Worm (Caenorhabditis elegans) whole organism, L4 larva: Measurements from ENCODE around the gene F26F2.4.

Source experiments
- F10B5.3 ChIP-seq: sonication (generic microtip); optimal IDR thresholded peaks from 2 replicates; lab custom pipeline; 2016; ENCODE audit warnings: mild to moderate bottlenecking, missing genetic modification characterization, missing compliant biosample characterization
- F26F4.8 ChIP-seq: fragments of 200-800 bp; sonication (Bioruptor generic); conservative IDR thresholded peaks from 2 replicates; pipeline ENCODE4 v1.3.6; 2022; ENCODE audit warnings: missing genetic modification characterization, missing compliant biosample characterization
- F44E2.7 ChIP-seq: fragments of 200-800 bp; sonication (Bioruptor generic); IDR thresholded peaks from 2 replicates; pipeline ENCODE4 v2.1.2; 2022; ENCODE audit warnings: missing genetic modification characterization, missing compliant biosample characterization
- R02D3.7 ChIP-seq: fragments of 150-350 bp; sonication (generic microtip); optimal IDR thresholded peaks from 3 replicates; lab custom pipeline; 2014; ENCODE audit warnings: missing biosample characterization, missing genetic modification characterization
- T26A8.4 ChIP-seq: fragments of 200-800 bp; sonication (Bioruptor generic); IDR thresholded peaks from 2 replicates; pipeline ENCODE4 v1.3.6; 2022; ENCODE audit warnings: missing genetic modification characterization, missing compliant biosample characterization
- Y105C5A.15 ChIP-seq: fragments of 200-800 bp; sonication (Bioruptor generic); IDR thresholded peaks from 2 replicates; pipeline ENCODE4 v1.3.6; 2022; ENCODE audit warnings: missing genetic modification characterization, missing compliant biosample characterization
- Y48G9A.11 ChIP-seq: fragments of 200-800 bp; sonication (Bioruptor generic); IDR thresholded peaks from 2 replicates; pipeline ENCODE4 v1.3.6; 2022; ENCODE audit warnings: missing genetic modification reagents, missing genetic modification characterization, missing compliant biosample characterization
- Y5F2A.4 ChIP-seq: fragments of 200-800 bp; sonication (Bioruptor generic); optimal IDR thresholded peaks from 2 replicates; lab custom pipeline; 2018; ENCODE audit warnings: mild to moderate bottlenecking, missing genetic modification characterization, missing compliant biosample characterization
- Y75B8A.6 ChIP-seq: fragments of 200-800 bp; sonication (Bioruptor generic); IDR thresholded peaks from 2 replicates; pipeline ENCODE4 v1.3.6; 2022; ENCODE audit warnings: missing genetic modification reagents, missing genetic modification characterization, missing compliant biosample characterization
- ZK546.5 ChIP-seq, 2 experiments: sonication (generic microtip); optimal IDR thresholded peaks; 2 replicates each; lab custom pipeline; 2017; ENCODE audit warnings: missing biosample characterization in 2 of 2, missing genetic modification characterization in 2 of 2
- aha-1 ChIP-seq: fragments of 150-350 bp; peaks from one replicate; lab custom pipeline; 2014; ENCODE audit warnings: missing biosample characterization, missing genetic modification characterization
- aly-2 ChIP-seq: sonication (generic microtip); optimal IDR thresholded peaks from 2 replicates; lab custom pipeline; 2018; ENCODE audit warnings: missing biosample characterization, missing genetic modification characterization
- ceh-20 ChIP-seq: fragments of 200-800 bp; sonication (Bioruptor generic); IDR thresholded peaks from 2 replicates; pipeline ENCODE4 v1.3.6; 2022; ENCODE audit warnings: missing genetic modification reagents, missing genetic modification characterization, missing compliant biosample characterization
- ceh-32 ChIP-seq: sonication (generic microtip); optimal IDR thresholded peaks from 2 replicates; lab custom pipeline; 2016; ENCODE audit warnings: mild to moderate bottlenecking, missing genetic modification characterization, missing compliant biosample characterization; ENCODE audit not compliant: poor library complexity
- ceh-62 ChIP-seq: sonication (generic microtip); optimal IDR thresholded peaks from 2 replicates; lab custom pipeline; 2017; ENCODE audit warnings: missing biosample characterization, missing genetic modification characterization
- ceh-82 ChIP-seq: sonication (generic microtip); optimal IDR thresholded peaks from 2 replicates; lab custom pipeline; 2017; ENCODE audit warnings: missing biosample characterization, missing genetic modification characterization
- ctbp-1 ChIP-seq: fragments of 200-800 bp; sonication (Bioruptor generic); IDR thresholded peaks from 2 replicates; pipeline ENCODE4 v1.3.6; 2022; ENCODE audit warnings: missing genetic modification reagents, missing genetic modification characterization, missing compliant biosample characterization
- daf-12 ChIP-seq: fragments of 150-350 bp; optimal IDR thresholded peaks from 2 replicates; lab custom pipeline; 2014; ENCODE audit warnings: missing biosample characterization, missing genetic modification reagents, missing genetic modification characterization
- daf-16 ChIP-seq, 3 experiments: sonication (generic microtip); optimal IDR thresholded peaks; 2 replicates each; lab custom pipeline; 2016 to 2017; ENCODE audit warnings: missing genetic modification characterization in 3 of 3, missing genetic modification reagents in 3 of 3, mild to moderate bottlenecking in 2 of 3, missing compliant biosample characterization in 2 of 3, missing biosample characterization in 1 of 3, moderate library complexity in 1 of 3
- daf-19 ChIP-seq: fragments of 200-800 bp; sonication (Bioruptor generic); conservative IDR thresholded peaks from 2 replicates; pipeline ENCODE4 v1.3.6; 2022; ENCODE audit warnings: missing genetic modification characterization, missing compliant biosample characterization
- dmd-8 ChIP-seq: fragments of 200-800 bp; sonication (Bioruptor generic); IDR thresholded peaks from 2 replicates; pipeline ENCODE4 v1.3.6; 2022; ENCODE audit warnings: missing genetic modification characterization, missing compliant biosample characterization
- egl-27 ChIP-seq: sonication (generic microtip); optimal IDR thresholded peaks from 3 replicates; lab custom pipeline; 2017; ENCODE audit warnings: missing biosample characterization, missing genetic modification reagents, missing genetic modification characterization
- hif-1 ChIP-seq, 2 experiments: sonication (generic microtip); optimal IDR thresholded peaks; 2 replicates each; lab custom pipeline; 2016 to 2017; ENCODE audit warnings: missing compliant biosample characterization in 2 of 2, missing genetic modification characterization in 2 of 2, missing genetic modification reagents in 2 of 2, missing genotype in 2 of 2, mild to moderate bottlenecking in 1 of 2
- hlh-11 ChIP-seq: fragments of 200-800 bp; sonication (Bioruptor generic); optimal IDR thresholded peaks from 2 replicates; lab custom pipeline; 2018; ENCODE audit warnings: mild to moderate bottlenecking, missing genetic modification characterization, missing compliant biosample characterization
- hlh-30 ChIP-seq: sonication (generic microtip); optimal IDR thresholded peaks from 2 replicates; lab custom pipeline; 2017; ENCODE audit warnings: antibody characterized with exemption, mild to moderate bottlenecking, missing genetic modification characterization, missing compliant biosample characterization; ENCODE audit not compliant: insufficient read depth
- lin-38 ChIP-seq: fragments of 200-800 bp; sonication (Bioruptor generic); IDR thresholded peaks from 2 replicates; pipeline ENCODE4 v1.3.6; 2022; ENCODE audit warnings: missing genetic modification reagents, missing genetic modification characterization, missing compliant biosample characterization
- mep-1 ChIP-seq: fragments of 150-350 bp; sonication (generic microtip); optimal IDR thresholded peaks from 3 replicates; lab custom pipeline; 2014; ENCODE audit warnings: missing biosample characterization, missing genetic modification characterization
- mxl-3 ChIP-seq: fragments of 200-800 bp; sonication (Bioruptor generic); optimal IDR thresholded peaks from 2 replicates; lab custom pipeline; 2018; ENCODE audit warnings: mild to moderate bottlenecking, missing genetic modification characterization, missing compliant biosample characterization
- nhr-102 ChIP-seq: sonication (generic microtip); optimal IDR thresholded peaks from 2 replicates; lab custom pipeline; 2016; ENCODE audit warnings: mild to moderate bottlenecking, missing genetic modification characterization, moderate library complexity, missing compliant biosample characterization
- nhr-28 ChIP-seq: fragments of 150-350 bp; optimal IDR thresholded peaks from 2 replicates; lab custom pipeline; 2014; ENCODE audit warnings: missing biosample characterization, missing genetic modification characterization
- nhr-6 ChIP-seq: fragments of 150-350 bp; optimal IDR thresholded peaks from 2 replicates; lab custom pipeline; 2014; ENCODE audit warnings: missing biosample characterization, missing genetic modification characterization
- nhr-77 ChIP-seq: fragments of 150-350 bp; optimal IDR thresholded peaks from 2 replicates; lab custom pipeline; 2014; ENCODE audit warnings: missing biosample characterization, missing genetic modification characterization
- pqm-1 ChIP-seq: sonication (generic microtip); optimal IDR thresholded peaks from 2 replicates; lab custom pipeline; 2017; ENCODE audit warnings: missing biosample characterization, missing genetic modification characterization
- rbr-2 ChIP-seq: sonication (generic microtip); optimal IDR thresholded peaks from 2 replicates; lab custom pipeline; 2016; ENCODE audit warnings: missing genotype, missing genetic modification characterization, missing compliant biosample characterization
- snpc-1.2 ChIP-seq: fragments of 200-800 bp; sonication (Bioruptor generic); IDR thresholded peaks from 2 replicates; pipeline ENCODE4 v1.3.6; 2022; ENCODE audit warnings: missing genetic modification reagents, missing genetic modification characterization, missing compliant biosample characterization
- snpc-4 ChIP-seq: fragments of 150-350 bp; optimal IDR thresholded peaks from 2 replicates; lab custom pipeline; 2014; ENCODE audit warnings: missing biosample characterization, missing genetic modification characterization
- tra-1 ChIP-seq: fragments of 200-800 bp; sonication (Bioruptor generic); IDR thresholded peaks from 2 replicates; pipeline ENCODE4 v1.3.6; 2022; ENCODE audit warnings: missing genetic modification reagents, missing genetic modification characterization, missing compliant biosample characterization
- vab-7 ChIP-seq: fragments of 200-800 bp; sonication (Bioruptor generic); IDR thresholded peaks from 2 replicates; pipeline ENCODE4 v1.3.6; 2022; ENCODE audit warnings: missing genetic modification reagents, missing genetic modification characterization, missing compliant biosample characterization
- zip-2 ChIP-seq: fragments of 150-350 bp; optimal IDR thresholded peaks from 2 replicates; lab custom pipeline; 2014; ENCODE audit warnings: missing biosample characterization, missing genetic modification characterization

The F26F2.4 gene

ce11 chrV:20539055-20539454, 30.0 kb upstream of the F26F2.4 start, which contains the start of gene Y38H6C.16:
Gene Y38H6C.16, minus strand, starts transcription at chrV:20539347.
- TF ChIP-seq tra-1 (GFP tag; lab: Robert Waterston, UW) (no peak), pqm-1 (tag; lab: Kevin White, UChicago) (no peak), F10B5.3 (tag; lab: Kevin White, UChicago) (no peak), ceh-32 (tag; lab: Kevin White, UChicago) (no peak), F44E2.7 (GFP tag; lab: Robert Waterston, UW) (no peak), vab-7 (no peak), lin-38 (no peak)

DNA sequence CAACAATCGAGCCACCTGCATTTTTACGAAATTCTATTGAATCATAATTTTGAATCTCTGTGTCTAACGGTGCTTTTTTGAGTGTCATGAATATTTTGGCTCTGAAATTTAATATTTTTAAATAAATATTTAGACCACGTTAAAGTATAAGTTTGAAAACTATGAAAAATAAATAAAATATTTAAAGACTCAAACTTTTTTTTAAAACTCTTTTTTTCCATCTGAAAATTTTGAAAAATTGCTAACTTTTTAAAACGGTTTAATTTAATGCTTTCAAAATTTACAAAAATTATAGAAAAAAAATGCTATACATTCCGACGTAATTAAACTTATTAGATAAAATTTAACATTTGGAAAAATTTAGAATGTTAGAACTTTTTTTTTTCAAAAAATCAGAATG, 25.0 kb upstream of the F26F2.4 start, which contains the start of gene slc-36.3:
Gene slc-36.3, minus strand, starts transcription at position 101 of the 400 bp plus-strand sequence.
- TF ChIP-seq ceh-20 (no peak), T26A8.4 (GFP tag; lab: Robert Waterston, UW) (no peak), vab-7 (no peak), daf-12 (tag; lab: Kevin White, UChicago) (no peak), mxl-3 (GFP tag; lab: Kevin White, UChicago) (no peak), mep-1 (no peak), ctbp-1 (GFP tag; lab: Robert Waterston, UW) (no peak), snpc-1.2 (GFP tag; lab: Robert Waterston, UW) (no peak), ceh-62 (tag; lab: Kevin White, UChicago) (no peak), aha-1 (tag; lab: Kevin White, UChicago) (no peak), snpc-4 (no peak), hlh-30 (tag; lab: Kevin White, UChicago) (no peak), ceh-82 (tag; lab: Kevin White, UChicago) (no peak), Y48G9A.11 (no peak), R02D3.7 (tag; lab: Kevin White, UChicago) (no peak), egl-27 (tag; lab: Kevin White, UChicago) (no peak)
- TF ChIP-seq, all 104 proteins: peak for 0

DNA sequence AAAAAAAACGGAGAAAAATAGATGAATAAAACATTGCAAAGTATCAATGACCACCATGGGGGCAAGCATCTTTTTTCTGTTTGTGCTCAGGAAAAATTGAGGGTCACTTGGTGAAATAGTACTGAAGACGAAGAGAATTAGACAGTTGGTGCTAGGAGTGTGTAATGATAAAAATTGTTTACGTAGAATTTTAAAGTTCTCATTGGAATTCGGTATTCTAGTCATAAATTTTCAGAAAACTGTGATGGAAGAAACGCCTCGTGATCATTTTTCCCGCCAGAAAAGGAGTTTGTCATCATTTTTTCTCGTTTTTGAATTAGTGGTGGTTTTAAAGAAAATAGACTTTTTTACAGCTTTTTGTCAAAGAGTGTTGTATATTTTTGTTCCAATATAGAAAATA, 24.5 kb upstream of the F26F2.4 start:
- TF ChIP-seq F26F4.8 (GFP tag; lab: Robert Waterston, UW) = no peak
- TF ChIP-seq nhr-77 (tag; lab: Kevin White, UChicago) = peak; percentile 23
- peak; percentile 56 for TF ChIP-seq nhr-28 (tag; lab: Kevin White, UChicago)
- no peak for TF ChIP-seq Y75B8A.6 (GFP tag; lab: Robert Waterston, UW)
- TF ChIP-seq aly-2 (tag; lab: Kevin White, UChicago) = no peak
- TF ChIP-seq daf-19 (GFP tag; lab: Robert Waterston, UW) = no peak
- no peak for TF ChIP-seq nhr-102 (tag; lab: Kevin White, UChicago)
- no peak for TF ChIP-seq nhr-6
- TF ChIP-seq daf-16 (GFP tag; optimal IDR thresholded peaks at IDR 0.05; lab: Kevin White, UChicago) = no peak
- TF ChIP-seq daf-16 (tag; optimal IDR thresholded peaks at IDR 0.05; lab: Kevin White, UChicago) = peak; percentile 84
- TF ChIP-seq dmd-8 (GFP tag; lab: Robert Waterston, UW) = no peak

DNA sequence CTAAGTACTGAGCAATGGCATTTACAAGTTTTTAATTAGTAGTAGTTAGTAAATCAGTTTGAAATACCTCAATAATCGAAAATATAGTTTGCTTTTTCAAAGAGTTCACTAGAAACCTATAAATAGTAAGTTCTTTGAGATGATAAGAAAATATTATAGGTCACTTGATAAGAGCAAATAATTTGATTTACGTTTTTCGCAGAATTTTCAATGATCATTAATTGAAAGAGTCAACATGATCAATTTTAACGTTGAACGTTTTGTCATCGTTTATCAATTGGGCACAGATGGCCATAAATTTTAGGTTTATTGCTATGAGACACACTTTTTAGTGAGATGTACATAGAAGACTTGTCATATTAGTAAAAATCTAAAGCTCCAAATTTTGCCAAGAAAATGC, 23.4 kb upstream of the F26F2.4 start:
- TF ChIP-seq hif-1 (tag; optimal IDR thresholded peaks at IDR 0.05; lab: Kevin White, UChicago) (no peak), daf-16 (GFP tag; optimal IDR thresholded peaks at IDR 0.05; lab: Kevin White, UChicago) (no peak), daf-16 (tag; optimal IDR thresholded peaks at IDR 0.05; lab: Kevin White, UChicago) (peak; percentile 71), pqm-1 (tag; lab: Kevin White, UChicago) (peak; percentile 2)

DNA sequence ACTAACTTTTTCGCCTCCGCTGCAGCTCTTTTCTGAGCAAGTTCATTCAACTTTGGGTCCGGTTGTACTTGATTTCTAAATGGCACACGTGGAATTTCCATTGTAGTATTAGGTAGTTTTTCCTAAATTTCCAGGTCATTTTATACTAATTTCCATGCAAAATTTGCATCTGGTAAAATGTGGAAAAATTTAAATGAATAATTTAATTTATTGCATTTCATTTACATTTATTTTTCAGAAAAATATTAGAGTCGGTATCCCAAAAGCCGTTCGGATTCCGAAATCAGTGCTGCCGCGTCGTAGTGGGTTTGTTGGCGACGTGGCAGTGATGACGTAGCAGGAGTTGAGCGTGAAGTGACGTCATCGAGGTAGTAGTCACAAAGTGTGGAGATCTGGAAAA, 22.0 kb upstream of the F26F2.4 start, which contains the start of gene Y38H6C.18:
Gene Y38H6C.18, minus strand, starts transcription at position 101 of the 400 bp plus-strand sequence.
- TF ChIP-seq nhr-102 (tag; lab: Kevin White, UChicago) = no peak
- TF ChIP-seq rbr-2 (tag; lab: Kevin White, UChicago) = no peak
- TF ChIP-seq ZK546.5 (tag; optimal IDR thresholded peaks at IDR 0.05; lab: Kevin White, UChicago) = no peak
- no peak for TF ChIP-seq zip-2 (tag; lab: Kevin White, UChicago)
- TF ChIP-seq Y5F2A.4 (GFP tag; lab: Kevin White, UChicago) = no peak
- no peak for TF ChIP-seq Y105C5A.15
- TF ChIP-seq hlh-11 (tag; lab: Kevin White, UChicago) = no peak
- TF ChIP-seq, all 104 proteins: peak for 0
